Fruit fly (Drosophila melanogaster) whole organism, prepupa: Measurements from ENCODE around the gene CG33631.

Experiments used
- Blimp-1 ChIP-seq: fragments of 200-800 bp; sonication (Bioruptor generic); optimal IDR thresholded peaks from 3 replicates; lab custom pipeline; 2017; ENCODE audit warnings: missing biosample characterization, missing genetic modification characterization, mild to moderate bottlenecking, moderate library complexity, missing genetic modification reagents
- CG10631 ChIP-seq: fragments of 200-800 bp; sonication (Bioruptor generic); optimal IDR thresholded peaks from 2 replicates; lab custom pipeline; 2016; ENCODE audit warnings: missing biosample characterization, missing genetic modification characterization
- CG11294 ChIP-seq: fragments of 200-800 bp; sonication (Bioruptor generic); IDR thresholded peaks from 2 replicates; pipeline ENCODE4 v1.3.6; 2022; ENCODE audit warnings: missing biosample characterization, missing genetic modification characterization
- CG11902 ChIP-seq: fragments of 200-800 bp; sonication (Bioruptor generic); optimal IDR thresholded peaks from 3 replicates; lab custom pipeline; 2016; ENCODE audit warnings: missing biosample characterization, missing genetic modification characterization
- CG15336 ChIP-seq: fragments of 200-800 bp; sonication (Bioruptor generic); IDR thresholded peaks from 2 replicates; pipeline ENCODE4 v1.3.6; 2022; ENCODE audit warnings: missing biosample characterization, missing genetic modification characterization
- CG1621 ChIP-seq: fragments of 200-800 bp; sonication (Bioruptor generic); optimal IDR thresholded peaks from 3 replicates; lab custom pipeline; 2018; ENCODE audit warnings: missing biosample characterization, mild to moderate bottlenecking, missing genetic modification characterization
- CG16779 ChIP-seq: fragments of 200-800 bp; sonication (Bioruptor generic); optimal IDR thresholded peaks from 3 replicates; lab custom pipeline; 2017; ENCODE audit warnings: missing biosample characterization, mild to moderate bottlenecking, missing genetic modification characterization
- CG31627 ChIP-seq: fragments of 200-800 bp; sonication (Bioruptor generic); optimal IDR thresholded peaks from 3 replicates; lab custom pipeline; 2016; ENCODE audit warnings: missing biosample characterization, missing genetic modification characterization
- CG34406 ChIP-seq: fragments of 200-800 bp; sonication (Bioruptor generic); optimal IDR thresholded peaks from 3 replicates; lab custom pipeline; 2016; ENCODE audit warnings: missing biosample characterization, missing genetic modification characterization
- CG3919 ChIP-seq: fragments of 200-800 bp; sonication (Bioruptor generic); optimal IDR thresholded peaks from 3 replicates; lab custom pipeline; 2016; ENCODE audit warnings: missing biosample characterization, missing genetic modification characterization
- CG6792 ChIP-seq: fragments of 200-800 bp; sonication (Bioruptor generic); optimal IDR thresholded peaks from 3 replicates; lab custom pipeline; 2016; ENCODE audit warnings: missing biosample characterization, missing genetic modification characterization
- CG8119 ChIP-seq: fragments of 200-800 bp; sonication (Bioruptor generic); IDR thresholded peaks from 3 replicates; pipeline ENCODE4 v1.3.6; 2022; ENCODE audit warnings: missing biosample characterization, missing genetic modification characterization
- CG9139 ChIP-seq: fragments of 200-800 bp; sonication (Bioruptor generic); optimal IDR thresholded peaks from 3 replicates; lab custom pipeline; 2017; ENCODE audit warnings: missing biosample characterization, mild to moderate bottlenecking, missing genetic modification characterization
- Eip78C ChIP-seq: fragments of 200-800 bp; sonication (Bioruptor generic); peaks from one replicate; lab custom pipeline; 2016; ENCODE audit warnings: missing biosample characterization, missing genetic modification characterization
- Eip93F ChIP-seq: fragments of 200-800 bp; sonication (Bioruptor generic); optimal IDR thresholded peaks from 2 replicates; lab custom pipeline; 2016; ENCODE audit warnings: missing biosample characterization, mild to moderate bottlenecking, missing genetic modification characterization
- Ets96B ChIP-seq: fragments of 200-800 bp; optimal IDR thresholded peaks from 2 replicates; lab custom pipeline; 2019; ENCODE audit warnings: missing biosample characterization, mild to moderate bottlenecking, missing genetic modification characterization, moderate library complexity
- Gug ChIP-seq: fragments of 200-800 bp; sonication (Bioruptor generic); IDR thresholded peaks from 2 replicates; pipeline ENCODE4 v1.3.6; 2022; ENCODE audit warnings: missing biosample characterization, missing genetic modification characterization
- Hr38 ChIP-seq: sonication (Bioruptor generic); optimal IDR thresholded peaks from 2 replicates; lab custom pipeline; 2016; ENCODE audit warnings: missing biosample characterization, missing genetic modification characterization
- Hr39 ChIP-seq: fragments of 200-800 bp; sonication (Bioruptor generic); optimal IDR thresholded peaks from 2 replicates; lab custom pipeline; 2016; ENCODE audit warnings: missing biosample characterization, missing genetic modification characterization
- Hr4 ChIP-seq: fragments of 200-800 bp; sonication (Bioruptor generic); optimal IDR thresholded peaks from 3 replicates; lab custom pipeline; 2016; ENCODE audit warnings: missing biosample characterization, missing genetic modification characterization
- Lpt ChIP-seq: fragments of 200-800 bp; sonication (Bioruptor generic); optimal IDR thresholded peaks from 3 replicates; lab custom pipeline; 2016; ENCODE audit warnings: missing biosample characterization, missing genetic modification characterization
- Met ChIP-seq: fragments of 200-800 bp; sonication (Bioruptor generic); optimal IDR thresholded peaks from 3 replicates; lab custom pipeline; 2016; ENCODE audit warnings: missing biosample characterization, missing genetic modification characterization
- Smox ChIP-seq: fragments of 200-800 bp; sonication (Bioruptor generic); optimal IDR thresholded peaks from 3 replicates; lab custom pipeline; 2016; ENCODE audit warnings: missing biosample characterization, missing genetic modification characterization
- achi ChIP-seq: fragments of 200-800 bp; sonication (Bioruptor generic); optimal IDR thresholded peaks from 3 replicates; lab custom pipeline; 2016; ENCODE audit warnings: missing biosample characterization, missing genetic modification characterization
- dsx ChIP-seq: fragments of 200-800 bp; optimal IDR thresholded peaks from 3 replicates; lab custom pipeline; 2019; ENCODE audit warnings: missing biosample characterization, mild to moderate bottlenecking, missing genetic modification characterization, moderate library complexity; ENCODE audit not compliant: poor library complexity, severe bottlenecking
- eg ChIP-seq: fragments of 200-800 bp; sonication (Bioruptor generic); IDR thresholded peaks from 3 replicates; pipeline ENCODE4 v1.3.6; 2022; ENCODE audit warnings: missing biosample characterization, missing genetic modification characterization
- fd59A ChIP-seq: fragments of 200-800 bp; sonication (Bioruptor generic); optimal IDR thresholded peaks from 2 replicates; lab custom pipeline; 2017; ENCODE audit warnings: missing biosample characterization, mild to moderate bottlenecking, missing genetic modification characterization, missing genetic modification reagents
- fkh ChIP-seq: fragments of 200-800 bp; sonication (Bioruptor generic); optimal IDR thresholded peaks from 3 replicates; lab custom pipeline; 2017; ENCODE audit warnings: missing biosample characterization, mild to moderate bottlenecking, missing genetic modification characterization, moderate library complexity
- spab ChIP-seq: fragments of 200-800 bp; sonication (Bioruptor generic); optimal IDR thresholded peaks from 2 replicates; lab custom pipeline; 2017; ENCODE audit warnings: missing biosample characterization, mild to moderate bottlenecking, missing genetic modification characterization, missing genetic modification reagents
- topi ChIP-seq: fragments of 200-800 bp; sonication (Bioruptor generic); optimal IDR thresholded peaks from 3 replicates; lab custom pipeline; 2016; ENCODE audit warnings: missing biosample characterization, missing genetic modification characterization
- vri ChIP-seq: fragments of 200-800 bp; sonication (Bioruptor generic); optimal IDR thresholded peaks from 3 replicates; lab custom pipeline; 2016; ENCODE audit warnings: missing biosample characterization, mild to moderate bottlenecking, missing genetic modification characterization

CG33631 gene

dm6 chr3R:10052695-10053382 lies 11.0 kb upstream of the CG33631 start, which contains the start of the genes Fancl and Npc2e:
Fancl (minus strand) TSS chr3R:10052869.
Npc2e (plus strand) TSS chr3R:10053332.
- no peak for TF ChIP-seq topi (GFP tag; lab: Kevin White, UChicago)
- peak; percentile 0 for TF ChIP-seq Eip78C (GFP tag; lab: Kevin White, UChicago)
- peak; percentile 61 for TF ChIP-seq vri
- TF ChIP-seq CG6792: no peak
- peak; percentile 85 for TF ChIP-seq fkh
- TF ChIP-seq, all 60 proteins: peak for 3

DNA sequence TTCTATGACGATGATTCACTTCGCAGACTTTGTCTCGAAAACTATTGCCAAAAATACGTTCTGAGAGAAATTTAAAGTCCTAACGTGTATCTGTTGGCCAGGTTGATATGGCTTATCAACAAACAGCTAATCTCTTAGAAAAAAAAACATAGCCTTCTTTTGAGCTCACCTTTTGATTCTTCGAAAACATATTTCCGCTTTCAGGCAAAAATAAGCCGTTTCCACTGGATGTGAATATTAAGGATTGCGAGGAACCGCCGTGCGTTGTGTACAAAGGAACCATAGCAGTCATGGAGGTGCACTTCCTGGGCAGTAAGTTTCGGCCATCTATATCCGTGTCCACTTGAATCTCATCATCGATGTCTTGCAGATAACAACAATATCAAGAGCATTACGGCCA lies 10.2 kb upstream of the CG33631 start:
- TF ChIP-seq Lpt (GFP tag; lab: Kevin White, UChicago): no peak
- no peak for TF ChIP-seq CG9139 (GFP tag; lab: Kevin White, UChicago)
- no peak for TF ChIP-seq Blimp-1 (GFP tag; lab: Kevin White, UChicago)
- TF ChIP-seq CG11294 (GFP tag; lab: Robert Waterston, UW): no peak
- TF ChIP-seq CG11902 (GFP tag; lab: Kevin White, UChicago): no peak
- no peak for TF ChIP-seq vri
- TF ChIP-seq CG6792: no peak
- TF ChIP-seq achi (GFP tag; lab: Kevin White, UChicago): no peak
- TF ChIP-seq Smox (GFP tag; lab: Kevin White, UChicago): no peak
- no peak for TF ChIP-seq CG3919 (GFP tag; lab: Kevin White, UChicago)
- no peak for TF ChIP-seq CG8119 (GFP tag; lab: Robert Waterston, UW)

- TF ChIP-seq vri (peak; percentile 87), Eip93F (GFP tag; lab: Kevin White, UChicago) (peak; percentile 79), Gug (GFP tag; lab: Robert Waterston, UW) (no peak), fkh (peak; percentile 46), Eip78C (GFP tag; lab: Kevin White, UChicago) (peak; percentile 12), Met (GFP tag; lab: Kevin White, UChicago) (peak; percentile 29), Lpt (GFP tag; lab: Kevin White, UChicago) (no peak), Hr4 (no peak), CG1621 (tag; lab: Kevin White, UChicago) (no peak), Hr39 (GFP tag; lab: Kevin White, UChicago) (peak; percentile 15)
Measured at dm6 chr3R:10054278-10054975, 9.4 kb upstream of the CG33631 start.

DNA sequence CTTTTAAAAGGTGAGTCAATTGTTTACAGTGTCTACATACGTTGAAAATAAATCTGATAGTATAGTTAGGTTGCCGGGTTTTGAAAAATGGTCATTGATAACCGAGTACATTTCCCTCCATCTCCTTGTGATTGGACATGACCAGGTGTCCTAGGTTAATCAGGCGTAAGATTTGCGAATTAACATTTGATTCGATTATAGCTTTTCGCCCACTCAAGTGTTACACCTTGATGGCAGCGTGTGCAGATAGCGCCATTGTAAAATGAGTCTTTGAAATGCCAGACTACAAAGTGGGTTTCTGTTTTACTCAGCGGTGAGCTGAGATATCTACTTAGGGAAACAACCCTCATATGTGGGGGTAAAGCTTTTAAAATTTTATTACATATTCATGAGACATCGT lies 8.8 kb upstream of the CG33631 start:
- TF ChIP-seq vri (peak; percentile 53), CG31627 (GFP tag; lab: Kevin White, UChicago) (no peak)

DNA sequence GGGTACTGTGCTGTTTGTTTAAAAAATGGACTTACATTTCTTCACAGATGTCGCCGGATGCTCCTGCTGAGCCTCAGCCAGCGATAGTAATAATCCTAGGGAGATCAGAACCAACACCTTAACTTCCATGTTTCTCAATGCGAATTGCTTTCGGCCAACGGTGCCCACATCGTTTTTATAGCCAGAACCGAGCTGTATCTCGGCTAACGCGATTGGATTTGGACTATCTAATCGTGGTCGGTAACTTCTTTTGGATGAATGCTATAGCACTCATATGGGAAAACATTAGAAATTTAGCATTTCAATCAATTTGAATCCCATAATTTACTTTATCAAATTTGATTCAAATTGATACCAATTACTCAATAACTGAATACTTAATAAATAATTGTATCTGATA lies 7.9 kb upstream of the CG33631 start, which contains the start of gene Npc2d:
TSS of gene Npc2d (minus strand) at position 133 of the 400 bp plus-strand sequence.
- TF ChIP-seq CG11294 (GFP tag; lab: Robert Waterston, UW): no peak
- no peak for TF ChIP-seq eg
- TF ChIP-seq fd59A (GFP tag; lab: Kevin White, UChicago): no peak
- TF ChIP-seq Ets96B (tag; lab: Kevin White, UChicago): no peak
- TF ChIP-seq CG16779: no peak
- TF ChIP-seq CG15336 (GFP tag; lab: Robert Waterston, UW): no peak
- TF ChIP-seq, all 60 proteins: peak for 0

dm6 chr3R:10056647-10057046 lies 7.2 kb upstream of the CG33631 start:
- TF ChIP-seq CG10631 (GFP tag; lab: Kevin White, UChicago): no peak
- TF ChIP-seq Hr38 (GFP tag; lab: Kevin White, UChicago): no peak
- TF ChIP-seq spab (GFP tag; lab: Kevin White, UChicago): no peak
- TF ChIP-seq dsx (GFP tag; lab: Kevin White, UChicago): no peak
- TF ChIP-seq CG34406 (GFP tag; lab: Kevin White, UChicago): no peak
- no peak for TF ChIP-seq Blimp-1 (GFP tag; lab: Kevin White, UChicago)
